Worm (Caenorhabditis elegans): ENCODE data around the gene eat-20.

DNA sequence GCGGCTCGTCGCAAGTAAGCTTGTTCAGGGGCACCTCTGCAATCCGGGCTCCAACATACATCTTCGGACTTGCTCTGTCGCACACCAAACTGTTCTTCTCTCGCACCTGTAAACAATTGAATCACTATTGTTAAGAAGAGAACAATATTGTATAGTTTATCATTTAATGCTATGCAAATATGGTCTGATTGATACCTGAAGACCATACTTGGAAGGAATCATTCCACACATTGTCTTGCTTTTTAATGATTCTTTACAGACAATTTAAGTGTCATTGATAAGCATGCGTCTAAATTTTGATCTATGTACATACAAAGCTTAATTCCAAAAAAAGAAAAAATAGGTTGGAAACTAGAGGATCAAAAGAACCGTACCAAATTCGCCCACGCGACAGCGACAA is 37.1 kb downstream of the eat-20 start:
- no peak for TF ChIP-seq ceh-28 (tag; optimal IDR thresholded peaks at IDR 0.05)
- no peak for TF ChIP-seq nhr-12 (tag; optimal IDR thresholded peaks at IDR 0.05)

All from whole organism, L3 larva.